Worm (Caenorhabditis elegans) whole organism, L1 larva: ENCODE results near the gene sek-3.

Source experiments
- blmp-1 ChIP-seq: fragments of 150-350 bp; optimal IDR thresholded peaks from 2 replicates; lab custom pipeline; 2014; ENCODE audit warnings: missing biosample characterization, missing genetic modification characterization
- ztf-4 ChIP-seq: fragments of 150-350 bp; optimal IDR thresholded peaks from 2 replicates; lab custom pipeline; 2014; ENCODE audit warnings: missing biosample characterization, missing genetic modification characterization

ce11 chrX:5066570-5066969 is 48.9 kb downstream of the sek-3 start:
- no peak for TF ChIP-seq blmp-1 (tag; lab: Kevin White, UChicago)
- no peak for TF ChIP-seq ztf-4 (tag; lab: Kevin White, UChicago)
